Worm (Caenorhabditis elegans) whole organism, L4 larva: ENCODE data around the gene K11H12.5.

ENCODE experiments used
- F10B5.3 ChIP-seq: sonication (generic microtip); optimal IDR thresholded peaks from 2 replicates; lab custom pipeline; 2016; ENCODE audit warnings: mild to moderate bottlenecking, missing genetic modification characterization, missing compliant biosample characterization
- F26F4.8 ChIP-seq: fragments of 200-800 bp; sonication (Bioruptor generic); conservative IDR thresholded peaks from 2 replicates; pipeline ENCODE4 v1.3.6; 2022; ENCODE audit warnings: missing genetic modification characterization, missing compliant biosample characterization
- T20F7.1 ChIP-seq: fragments of 200-800 bp; sonication (Bioruptor generic); optimal IDR thresholded peaks from 2 replicates; lab custom pipeline; 2018; ENCODE audit warnings: mild to moderate bottlenecking, missing genetic modification characterization, missing compliant biosample characterization
- ces-1 ChIP-seq: fragments of 150-350 bp; sonication (generic microtip); optimal IDR thresholded peaks from 4 replicates; lab custom pipeline; 2014; ENCODE audit warnings: missing biosample characterization, missing genetic modification reagents, missing genetic modification characterization
- egl-27 ChIP-seq: sonication (generic microtip); optimal IDR thresholded peaks from 3 replicates; lab custom pipeline; 2017; ENCODE audit warnings: missing biosample characterization, missing genetic modification reagents, missing genetic modification characterization
- nhr-41 ChIP-seq: fragments of 200-800 bp; sonication (Bioruptor generic); IDR thresholded peaks from 2 replicates; pipeline ENCODE4 v1.3.6; 2022; ENCODE audit warnings: missing genetic modification reagents, missing genetic modification characterization, missing compliant biosample characterization
- nhr-6 ChIP-seq: fragments of 150-350 bp; optimal IDR thresholded peaks from 2 replicates; lab custom pipeline; 2014; ENCODE audit warnings: missing biosample characterization, missing genetic modification characterization
- nhr-77 ChIP-seq: fragments of 150-350 bp; optimal IDR thresholded peaks from 2 replicates; lab custom pipeline; 2014; ENCODE audit warnings: missing biosample characterization, missing genetic modification characterization
- pha-4 ChIP-seq, 2 experiments: fragments of 150-350 bp in 1 of 2; fragments of 200-800 bp in 1 of 2; sonication (Bioruptor generic) in 1 of 2; IDR thresholded peaks in 1 of 2; optimal IDR thresholded peaks in 1 of 2; 2 replicates each; pipeline versions ENCODE4 v1.3.6 to Lab custom; 2014 to 2022; ENCODE audit warnings: missing genetic modification characterization in 2 of 2, missing genetic modification reagents in 2 of 2, missing biosample characterization in 1 of 2, missing compliant biosample characterization in 1 of 2
- unc-130 ChIP-seq: sonication (generic microtip); optimal IDR thresholded peaks from 2 replicates; lab custom pipeline; 2016; ENCODE audit warnings: missing genetic modification reagents, missing genetic modification characterization, missing compliant biosample characterization
- unc-62 ChIP-seq, 3 experiments: fragments of 150-350 bp in 1 of 3; sonication (generic microtip); optimal IDR thresholded peaks in 2 of 3; peaks in 1 of 3; 1 replicate in 1 of 3; 2 replicates in 2 of 3; lab custom pipeline; 2014 to 2017; ENCODE audit warnings: missing biosample characterization in 3 of 3, missing genetic modification characterization in 3 of 3, missing genetic modification reagents in 3 of 3, missing genotype in 1 of 3
- ztf-11 ChIP-seq: fragments of 150-350 bp; optimal IDR thresholded peaks from 2 replicates; lab custom pipeline; 2014; ENCODE audit warnings: missing biosample characterization, missing genetic modification characterization

DNA sequence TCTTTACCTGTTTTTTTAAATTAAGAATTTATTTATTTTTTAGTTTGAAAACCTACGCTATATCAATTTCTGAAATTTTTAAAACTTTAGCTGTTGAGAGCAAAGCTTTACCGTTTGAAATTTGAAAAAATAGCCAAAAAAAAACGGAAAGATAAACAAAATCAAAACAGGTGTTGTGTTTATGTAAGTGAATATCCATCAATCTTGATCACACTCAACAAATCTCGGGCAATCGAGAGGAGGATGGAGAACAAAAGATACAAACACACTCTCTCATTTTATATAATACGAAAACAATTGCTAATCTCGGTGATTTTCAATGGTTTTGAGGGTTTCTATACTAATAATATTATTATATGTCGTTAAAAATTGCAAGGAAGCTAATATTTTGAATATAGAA lies 14.8 kb upstream of the K11H12.5 start:
- TF ChIP-seq ces-1 (GFP tag; lab: Kevin White, UChicago): no peak
- peak in 1 of 2 experiments; percentile 75 for TF ChIP-seq unc-62 (GFP tag; optimal IDR thresholded peaks at IDR 0.05 in 1 of 2; lab: Kevin White, UChicago)
- TF ChIP-seq unc-62 (tag; optimal IDR thresholded peaks at IDR 0.05; lab: Kevin White, UChicago): no peak
- no peak for TF ChIP-seq ztf-11 (tag; lab: Kevin White, UChicago)
- TF ChIP-seq unc-130: no peak
- no peak for TF ChIP-seq nhr-41 (GFP tag; lab: Robert Waterston, UW)
- TF ChIP-seq F10B5.3 (tag; lab: Kevin White, UChicago): no peak
- TF ChIP-seq F26F4.8 (GFP tag; lab: Robert Waterston, UW): no peak
- TF ChIP-seq nhr-77: no peak
- no peak for TF ChIP-seq egl-27 (tag; lab: Kevin White, UChicago)
- TF ChIP-seq nhr-6 (tag; lab: Kevin White, UChicago): no peak
- TF ChIP-seq T20F7.1 (GFP tag; lab: Kevin White, UChicago): no peak
- TF ChIP-seq pha-4 (GFP tag; IDR thresholded peaks at IDR 0.05; lab: Robert Waterston, UW): no peak
- TF ChIP-seq pha-4 (tag; optimal IDR thresholded peaks at IDR 0.05; lab: Kevin White, UChicago): no peak
